Worm (Caenorhabditis elegans) whole organism, L3 larva: ENCODE data around the gene srh-24.

Source experiments
- ZK546.5 ChIP-seq: sonication (generic microtip); optimal IDR thresholded peaks from 2 replicates; lab custom pipeline; 2017; ENCODE audit warnings: missing biosample characterization, missing genetic modification characterization
- aly-2 ChIP-seq: fragments of 150-350 bp; optimal IDR thresholded peaks from 2 replicates; lab custom pipeline; 2014; ENCODE audit warnings: missing biosample characterization, missing genetic modification characterization
- ceh-16 ChIP-seq: sonication (generic microtip); optimal IDR thresholded peaks from 2 replicates; lab custom pipeline; 2017; ENCODE audit warnings: missing biosample characterization, missing genetic modification characterization
- ceh-28 ChIP-seq: fragments of 150-350 bp; optimal IDR thresholded peaks from 2 replicates; lab custom pipeline; 2014; ENCODE audit warnings: missing biosample characterization, missing genetic modification reagents, missing genetic modification characterization
- ceh-9 ChIP-seq: sonication (generic microtip); optimal IDR thresholded peaks from 2 replicates; lab custom pipeline; 2018; ENCODE audit warnings: missing biosample characterization, missing genetic modification characterization
- daf-12 ChIP-seq: fragments of 150-350 bp; optimal IDR thresholded peaks from 2 replicates; lab custom pipeline; 2014; ENCODE audit warnings: missing biosample characterization, missing genetic modification reagents, missing genetic modification characterization
- egl-27 ChIP-seq: sonication (generic microtip); optimal IDR thresholded peaks from 4 replicates; lab custom pipeline; 2017; ENCODE audit warnings: missing biosample characterization, missing genetic modification reagents, missing genetic modification characterization
- elt-2 ChIP-seq: sonication (generic microtip); optimal IDR thresholded peaks from 2 replicates; lab custom pipeline; 2016; ENCODE audit warnings: missing genetic modification reagents, mild to moderate bottlenecking, missing genetic modification characterization, missing compliant biosample characterization
- elt-3 ChIP-seq, 3 experiments: fragments of 150-350 bp in 1 of 3; sonication (generic microtip) in 2 of 3; optimal IDR thresholded peaks; 2 replicates in 2 of 3; 4 replicates in 1 of 3; lab custom pipeline; 2014 to 2017; ENCODE audit warnings: missing biosample characterization in 3 of 3, missing genetic modification characterization in 3 of 3
- eor-1 ChIP-seq, 2 experiments: fragments of 150-350 bp; optimal IDR thresholded peaks; 2 replicates each; lab custom pipeline; 2014 to 2018; ENCODE audit warnings: missing biosample characterization in 2 of 2, missing genetic modification characterization in 2 of 2
- fkh-2 ChIP-seq: fragments of 150-350 bp; optimal IDR thresholded peaks from 2 replicates; lab custom pipeline; 2014; ENCODE audit warnings: missing biosample characterization, missing genetic modification reagents, missing genetic modification characterization
- hmg-11 ChIP-seq: sonication (generic microtip); optimal IDR thresholded peaks from 2 replicates; lab custom pipeline; 2016; ENCODE audit warnings: missing genetic modification characterization, missing compliant biosample characterization
- jun-1 ChIP-seq: fragments of 150-350 bp; optimal IDR thresholded peaks from 2 replicates; lab custom pipeline; 2014; ENCODE audit warnings: missing biosample characterization, missing genetic modification reagents, missing genetic modification characterization
- lin-39 ChIP-seq: fragments of 150-350 bp; optimal IDR thresholded peaks from 2 replicates; lab custom pipeline; 2018; ENCODE audit warnings: missing biosample characterization, missing genetic modification reagents, missing genetic modification characterization
- nhr-11 ChIP-seq: fragments of 150-350 bp; optimal IDR thresholded peaks from 2 replicates; lab custom pipeline; 2014; ENCODE audit warnings: missing biosample characterization, missing genetic modification characterization
- nhr-23 ChIP-seq: fragments of 150-350 bp; optimal IDR thresholded peaks from 2 replicates; lab custom pipeline; 2014; ENCODE audit warnings: missing biosample characterization, missing genetic modification reagents, missing genetic modification characterization
- nhr-237 ChIP-seq: fragments of 150-350 bp; optimal IDR thresholded peaks from 2 replicates; lab custom pipeline; 2014; ENCODE audit warnings: missing biosample characterization, missing genetic modification characterization
- nhr-67 ChIP-seq: fragments of 150-350 bp; optimal IDR thresholded peaks from 2 replicates; lab custom pipeline; 2014; ENCODE audit warnings: missing biosample characterization, missing genetic modification characterization
- nhr-77 ChIP-seq: fragments of 150-350 bp; optimal IDR thresholded peaks from 2 replicates; lab custom pipeline; 2014; ENCODE audit warnings: missing biosample characterization, missing genetic modification characterization
- pha-4 ChIP-seq: fragments of 150-350 bp; optimal IDR thresholded peaks from 2 replicates; lab custom pipeline; 2014; ENCODE audit warnings: missing biosample characterization, missing genetic modification reagents, missing genetic modification characterization
- pqm-1 ChIP-seq: fragments of 150-350 bp; optimal IDR thresholded peaks from 2 replicates; lab custom pipeline; 2017; ENCODE audit warnings: missing biosample characterization, missing genetic modification characterization, inconsistent platforms
- sea-2 ChIP-seq: fragments of 150-350 bp; sonication (generic microtip); optimal IDR thresholded peaks from 4 replicates; lab custom pipeline; 2014; ENCODE audit warnings: missing biosample characterization, missing genetic modification reagents, missing genetic modification characterization
- skn-1 ChIP-seq: fragments of 150-350 bp; optimal IDR thresholded peaks from 2 replicates; lab custom pipeline; 2014; ENCODE audit warnings: missing biosample characterization, missing genetic modification characterization
- unc-62 ChIP-seq: fragments of 150-350 bp; sonication (generic microtip); optimal IDR thresholded peaks from 4 replicates; lab custom pipeline; 2014; ENCODE audit warnings: missing biosample characterization, missing genetic modification reagents, missing genetic modification characterization
- zag-1 ChIP-seq: fragments of 150-350 bp; optimal IDR thresholded peaks from 2 replicates; lab custom pipeline; 2014; ENCODE audit warnings: missing biosample characterization, missing genetic modification characterization
- ztf-11 ChIP-seq: fragments of 150-350 bp; optimal IDR thresholded peaks from 2 replicates; lab custom pipeline; 2014; ENCODE audit warnings: missing biosample characterization, missing genetic modification characterization
- ztf-4 ChIP-seq: fragments of 150-350 bp; optimal IDR thresholded peaks from 2 replicates; lab custom pipeline; 2014; ENCODE audit warnings: missing biosample characterization, missing genetic modification characterization

Gene srh-24

ce11 chrV:13958247-13958646 is 2.6 kb downstream of the srh-24 start, which contains the start of gene R10D12.10:
R10D12.10 (minus strand) TSS chrV:13958347.
- no peak for TF ChIP-seq nhr-67
- TF ChIP-seq ztf-11 (tag; lab: Kevin White, UChicago), result no peak
- TF ChIP-seq daf-12 (tag; lab: Kevin White, UChicago), result no peak
- no peak for TF ChIP-seq ceh-16 (tag; lab: Kevin White, UChicago)
- TF ChIP-seq zag-1 (tag; lab: Kevin White, UChicago), result no peak
- TF ChIP-seq jun-1 (tag; lab: Kevin White, UChicago), result no peak
- TF ChIP-seq skn-1 (tag; lab: Kevin White, UChicago), result no peak
- TF ChIP-seq fkh-2 (tag; lab: Kevin White, UChicago), result no peak
- no peak for TF ChIP-seq aly-2 (tag; lab: Kevin White, UChicago)
- TF ChIP-seq sea-2, result no peak

- TF ChIP-seq fkh-2 (tag; lab: Kevin White, UChicago) (no peak), jun-1 (tag; lab: Kevin White, UChicago) (no peak), nhr-77 (no peak), ztf-4 (tag; lab: Kevin White, UChicago) (no peak), daf-12 (tag; lab: Kevin White, UChicago) (no peak), sea-2 (no peak), pqm-1 (tag; lab: Kevin White, UChicago) (no peak), nhr-11 (tag; lab: Kevin White, UChicago) (no peak)
Measured at ce11 chrV:13957691-13958090, 3.1 kb downstream of the srh-24 start.

- TF ChIP-seq pqm-1 (tag; lab: Kevin White, UChicago), result peak; percentile 54
- TF ChIP-seq pha-4 (tag; lab: Kevin White, UChicago), result no peak
- no peak for TF ChIP-seq nhr-77
- no peak for TF ChIP-seq nhr-23 (tag; lab: Kevin White, UChicago)
- TF ChIP-seq elt-2, result peak; percentile 30
Measured at ce11 chrV:13955370-13956089, 5.3 kb downstream of the srh-24 start.

- no peak for TF ChIP-seq eor-1 (tag; optimal IDR thresholded peaks at IDR 0.05; lab: Kevin White, UChicago)
- no peak for TF ChIP-seq elt-3 (tag; optimal IDR thresholded peaks at IDR 0.05; lab: Kevin White, UChicago)
- TF ChIP-seq hmg-11 (tag; lab: Kevin White, UChicago), result no peak
- no peak for TF ChIP-seq nhr-11 (tag; lab: Kevin White, UChicago)
Measured at ce11 chrV:13954056-13954455, 6.8 kb downstream of the srh-24 start, which contains the start of gene swt-6. swt-6 (plus strand) TSS chrV:13954356.

ce11 chrV:13953191-13953590 is 7.6 kb downstream of the srh-24 start, which contains the start of gene R10D12.8:
R10D12.8 (minus strand) TSS chrV:13953291.
- TF ChIP-seq lin-39 (tag; lab: Kevin White, UChicago) (no peak), daf-12 (tag; lab: Kevin White, UChicago) (no peak), pha-4 (tag; lab: Kevin White, UChicago) (peak; percentile 53), unc-62 (GFP tag; lab: Kevin White, UChicago) (no peak)

- TF ChIP-seq ceh-28 (no peak), ztf-11 (tag; lab: Kevin White, UChicago) (no peak), skn-1 (tag; lab: Kevin White, UChicago) (no peak), elt-2 (no peak), ZK546.5 (tag; lab: Kevin White, UChicago) (no peak), unc-62 (GFP tag; lab: Kevin White, UChicago) (no peak), zag-1 (tag; lab: Kevin White, UChicago) (no peak), fkh-2 (tag; lab: Kevin White, UChicago) (no peak), nhr-237 (tag; lab: Kevin White, UChicago) (no peak), ceh-9 (tag; lab: Kevin White, UChicago) (no peak)
Measured at ce11 chrV:13949752-13950151, 11.1 kb downstream of the srh-24 start, which contains the start of gene R10D12.7. R10D12.7 (plus strand) TSS chrV:13950052.

ce11 chrV:13949010-13949409 is 11.8 kb downstream of the srh-24 start, which contains the start of gene R10D12.6:
R10D12.6 (plus strand) TSS chrV:13949310.
- TF ChIP-seq skn-1 (tag; lab: Kevin White, UChicago) (no peak), pqm-1 (tag; lab: Kevin White, UChicago) (peak; percentile 38), elt-2 (peak; percentile 3), egl-27 (tag; lab: Kevin White, UChicago) (no peak), lin-39 (tag; lab: Kevin White, UChicago) (no peak)
